Worm (Caenorhabditis elegans) whole organism, L2 larva: ENCODE results near the gene F13D11.4.

Experiments used
- ZK546.5 ChIP-seq: sonication (generic microtip); optimal IDR thresholded peaks from 2 replicates; lab custom pipeline; 2017; ENCODE audit warnings: missing biosample characterization, missing genetic modification characterization
- crh-2 ChIP-seq: sonication (generic microtip); optimal IDR thresholded peaks from 2 replicates; lab custom pipeline; 2017; ENCODE audit warnings: missing biosample characterization, missing genetic modification characterization
- dmd-4 ChIP-seq: sonication (generic microtip); optimal IDR thresholded peaks from 2 replicates; lab custom pipeline; 2017; ENCODE audit warnings: missing biosample characterization, missing genetic modification characterization
- elt-3 ChIP-seq: sonication (generic microtip); optimal IDR thresholded peaks from 2 replicates; lab custom pipeline; 2017; ENCODE audit warnings: missing biosample characterization, missing genetic modification characterization
- lin-39 ChIP-seq: fragments of 150-350 bp; optimal IDR thresholded peaks from 2 replicates; lab custom pipeline; 2014; ENCODE audit warnings: missing biosample characterization, missing genetic modification reagents, missing genetic modification characterization
- sem-4 ChIP-seq: fragments of 150-350 bp; optimal IDR thresholded peaks from 2 replicates; lab custom pipeline; 2014; ENCODE audit warnings: missing biosample characterization, missing genetic modification reagents, missing genetic modification characterization
- unc-39 ChIP-seq: fragments of 150-350 bp; optimal IDR thresholded peaks from 2 replicates; lab custom pipeline; 2014; ENCODE audit warnings: missing biosample characterization, missing genetic modification characterization
- unc-62 ChIP-seq: fragments of 150-350 bp; optimal IDR thresholded peaks from 2 replicates; lab custom pipeline; 2014; ENCODE audit warnings: missing biosample characterization, missing genetic modification reagents, missing genetic modification characterization
- zag-1 ChIP-seq: fragments of 150-350 bp; optimal IDR thresholded peaks from 2 replicates; lab custom pipeline; 2014; ENCODE audit warnings: missing biosample characterization, missing genetic modification characterization

DNA sequence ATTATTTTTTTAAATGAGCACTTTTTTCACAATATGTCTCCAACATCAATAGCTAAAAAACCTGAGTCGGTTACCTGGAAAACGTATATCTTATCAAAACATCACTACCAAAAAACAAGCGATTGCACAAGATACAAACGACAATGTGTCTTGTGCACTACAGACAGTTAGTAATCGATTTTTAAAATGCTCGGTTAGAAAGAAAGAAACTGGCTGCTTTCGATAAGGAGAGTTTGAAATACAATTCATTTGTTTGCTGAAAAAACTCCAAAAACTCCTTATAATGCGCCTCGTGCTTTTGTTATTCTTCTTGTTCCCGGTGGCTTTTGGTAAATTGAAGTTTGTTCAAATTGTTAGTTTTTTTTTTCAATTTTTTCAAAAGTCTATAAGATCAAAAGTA is 5.4 kb downstream of the F13D11.4 start, which contains the start of gene acp-5:
- TF ChIP-seq lin-39 (tag; lab: Kevin White, UChicago) (no peak), zag-1 (no peak), elt-3 (tag; lab: Kevin White, UChicago) (no peak), unc-62 (GFP tag; lab: Kevin White, UChicago) (no peak), dmd-4 (no peak), unc-39 (tag; lab: Kevin White, UChicago) (no peak), sem-4 (tag; lab: Kevin White, UChicago) (no peak), ZK546.5 (no peak), crh-2 (tag; lab: Kevin White, UChicago) (no peak)
